Worm (Caenorhabditis elegans) whole organism, early embryonic: ENCODE measurements around the gene Y105C5B.11.

ENCODE experiments used
- hmg-4 ChIP-seq: fragments of 200-800 bp; sonication (Bioruptor generic); optimal IDR thresholded peaks from 2 replicates; lab custom pipeline; 2018; ENCODE audit warnings: mild to moderate bottlenecking, missing genetic modification characterization, missing compliant biosample characterization
- sea-1 ChIP-seq: fragments of 200-800 bp; sonication (Bioruptor generic); conservative IDR thresholded peaks from 2 replicates; pipeline ENCODE4 v1.3.6; 2022; ENCODE audit warnings: missing genetic modification characterization, missing compliant biosample characterization
- tra-4 ChIP-seq: sonication (generic microtip); optimal IDR thresholded peaks from 2 replicates; lab custom pipeline; 2017; ENCODE audit warnings: missing genetic modification characterization, missing compliant biosample characterization

- TF ChIP-seq sea-1 (no peak), tra-4 (no peak), hmg-4 (GFP tag; lab: Kevin White, UChicago) (no peak)
Observed at ce11 chrIV:15964307-15964706, 23.0 kb upstream of the Y105C5B.11 start, which contains the start of gene Y105C5B.18.
